Fruit fly (Drosophila melanogaster) whole organism, larva: Measurements from ENCODE around the gene RpL36A.
A peak's percentile ranks its signal among the peaks of the same experiment; 100 is the strongest.

Experiments used
- noc ChIP-seq: fragments of 200-800 bp; sonication (Bioruptor generic); optimal IDR thresholded peaks from 3 replicates; lab custom pipeline; 2019; ENCODE audit warnings: missing biosample characterization, mild to moderate bottlenecking, missing genetic modification characterization, moderate library complexity

The RpL36A gene

dm6 chr2L:8009283-8010211 is 33.2 kb downstream of the RpL36A start, which contains the start of gene CG12560:
CG12560 (minus strand) TSS chr2L:8009477.
- TF ChIP-seq noc (tag; lab: Kevin White, UChicago) = no peak

dm6 chr2L:8007160-8007876 is 35.4 kb downstream of the RpL36A start, which contains the start of gene Spn28Dc:
Spn28Dc (minus strand) TSS chr2L:8007210.
- TF ChIP-seq noc (tag; lab: Kevin White, UChicago) = no peak

dm6 chr2L:8006038-8006437 is 36.7 kb downstream of the RpL36A start:
- TF ChIP-seq noc (tag; lab: Kevin White, UChicago) = no peak

DNA sequence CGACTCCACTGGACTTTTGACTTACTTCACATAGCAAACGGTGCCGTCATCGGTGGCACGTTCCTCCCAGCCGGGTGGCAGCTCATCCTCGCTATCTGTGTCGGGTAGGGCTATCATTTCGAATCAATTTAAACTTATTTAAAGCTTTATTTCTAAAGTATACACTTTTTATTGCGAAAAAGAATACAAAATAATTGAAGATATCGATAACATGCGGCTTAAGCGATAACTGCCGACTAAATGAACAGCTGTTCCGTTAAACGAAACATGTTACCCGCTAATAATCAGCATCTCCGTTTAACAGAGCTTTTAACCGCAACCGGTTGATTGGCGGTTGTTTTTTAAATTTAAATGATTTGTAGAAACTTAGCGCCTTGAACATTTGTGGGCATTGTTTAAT is 38.6 kb downstream of the RpL36A start, which contains the start of gene Wwox:
Gene Wwox, minus strand, starts transcription at position 215 of the 400 bp plus-strand sequence.
- no peak for TF ChIP-seq noc (tag; lab: Kevin White, UChicago)

DNA sequence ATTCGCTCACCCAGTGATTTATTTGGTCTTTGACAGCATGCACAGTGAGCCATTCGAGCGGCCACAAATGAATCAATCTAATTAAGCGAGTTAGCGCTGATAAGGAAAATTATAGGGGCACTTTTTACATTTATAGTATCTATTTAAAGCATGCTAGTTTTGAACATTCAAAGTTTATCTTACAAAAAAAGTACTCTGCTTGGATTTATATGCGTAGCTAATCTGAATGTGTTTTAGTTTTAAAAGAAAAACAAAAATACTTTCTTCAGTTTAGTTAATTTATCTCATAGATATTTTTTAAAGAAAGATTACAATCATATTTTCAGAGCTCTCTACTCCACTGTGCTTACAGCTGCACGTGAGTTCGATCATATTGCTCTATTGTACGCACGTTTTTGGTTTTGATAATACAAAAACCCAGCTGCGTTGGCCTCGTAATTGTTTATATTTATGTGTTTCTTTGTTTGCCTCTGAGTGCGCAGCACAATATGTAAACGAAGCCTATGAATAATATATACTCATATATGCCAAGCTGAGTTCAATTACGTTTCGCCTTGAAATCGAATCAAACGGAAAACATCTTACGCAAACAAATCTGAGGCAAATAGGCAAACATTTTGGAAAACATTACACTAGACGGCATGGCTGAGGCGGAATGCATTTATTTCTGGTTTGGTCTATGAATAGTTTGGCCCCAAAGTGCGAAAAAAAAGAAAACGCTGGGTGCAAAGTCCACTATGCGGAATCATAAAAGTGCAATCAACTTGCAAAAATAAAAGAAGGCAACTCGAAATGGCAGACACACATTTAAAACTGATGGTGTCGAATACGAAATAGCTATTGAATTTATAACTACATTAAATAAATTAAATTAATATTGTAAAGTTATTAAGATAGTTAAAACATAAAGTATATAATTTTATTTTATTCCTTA is 40.7 kb downstream of the RpL36A start:
- TF ChIP-seq noc (tag; lab: Kevin White, UChicago) = peak; percentile 75

- TF ChIP-seq noc (tag; lab: Kevin White, UChicago) = peak; percentile 80
These were observed 42.1 kb downstream of the RpL36A start for dm6 chr2L:8000578-8001040.

DNA sequence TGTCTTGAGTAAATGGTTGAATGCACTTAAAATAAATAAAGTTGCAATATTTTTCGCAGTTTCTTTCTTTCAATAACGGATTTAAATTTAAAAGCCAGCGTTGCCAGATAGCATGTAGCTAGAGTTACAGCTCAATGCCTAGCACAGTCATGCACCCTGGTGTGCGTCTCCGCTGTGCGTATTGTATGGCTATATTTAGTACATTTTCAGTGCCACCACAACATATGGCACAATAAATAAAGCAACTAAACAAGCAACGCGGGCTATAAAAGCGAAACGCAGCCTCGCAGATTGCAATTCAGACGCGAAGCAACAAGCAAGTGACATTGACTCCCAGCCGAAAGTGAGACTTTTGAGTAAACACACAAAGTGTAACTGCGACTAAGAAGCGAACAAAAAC is 44.1 kb downstream of the RpL36A start, which contains the start of gene Sirup:
Gene Sirup, plus strand, starts transcription at position 215 of the 400 bp plus-strand sequence.
- no peak for TF ChIP-seq noc (tag; lab: Kevin White, UChicago)

- no peak for TF ChIP-seq noc (tag; lab: Kevin White, UChicago)
These were observed 44.6 kb downstream of the RpL36A start, which contains the start of gene CG7227 for dm6 chr2L:7998080-7998457. CG7227 (minus strand) TSS chr2L:7998151.

dm6 chr2L:7997290-7998079 is 45.2 kb downstream of the RpL36A start:
- no peak for TF ChIP-seq noc (tag; lab: Kevin White, UChicago)

- TF ChIP-seq noc (tag; lab: Kevin White, UChicago) = peak; percentile 63
These were observed 48.5 kb downstream of the RpL36A start, which contains the start of gene pes for dm6 chr2L:7993984-7994854. pes (minus strand) TSS chr2L:7994184.

DNA sequence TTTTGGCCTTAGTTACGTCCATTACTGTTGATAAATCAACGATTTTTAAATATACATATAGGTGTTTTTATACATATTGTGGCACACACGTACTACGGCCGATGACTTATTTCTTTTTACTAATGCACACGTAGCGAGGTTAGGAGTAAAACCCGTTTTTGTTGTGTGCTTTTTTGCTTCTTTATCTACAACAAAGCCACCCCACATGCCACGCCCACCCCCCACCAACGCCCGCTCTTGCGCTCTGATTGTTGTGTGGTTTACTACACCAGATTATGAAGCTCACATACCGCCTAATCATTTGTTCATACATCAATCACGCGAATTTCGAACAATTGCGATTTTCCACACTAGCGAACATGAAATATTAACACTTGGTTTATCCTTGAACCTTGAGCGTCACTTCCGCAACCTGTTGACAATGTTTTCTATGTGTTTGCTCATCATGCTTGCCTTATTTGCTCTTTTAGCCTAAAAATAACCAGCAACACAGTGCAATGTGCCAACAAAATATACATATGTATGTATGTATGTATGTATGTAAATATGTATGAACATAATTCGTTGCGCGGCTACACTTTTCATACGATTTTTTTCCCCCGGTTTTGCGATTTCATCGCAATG is 49.5 kb downstream of the RpL36A start:
- no peak for TF ChIP-seq noc (tag; lab: Kevin White, UChicago)

DNA sequence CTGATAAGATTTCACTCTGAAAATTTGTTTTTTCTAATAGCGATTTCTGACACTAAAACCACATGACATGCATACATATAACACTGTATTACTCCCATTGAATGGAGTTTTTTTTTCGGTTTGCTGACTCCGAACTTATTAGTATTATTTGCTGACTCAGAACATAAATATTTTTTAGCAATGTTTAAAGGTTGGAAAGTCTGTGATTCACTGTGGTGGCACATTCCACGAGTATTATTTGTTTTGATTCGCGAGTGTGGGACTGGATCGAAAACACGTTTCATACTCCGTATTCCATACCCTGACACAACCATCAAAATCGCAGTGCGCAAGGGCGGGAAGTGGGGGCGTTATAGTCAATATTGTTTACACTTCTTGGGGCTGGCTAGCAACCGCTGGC is 50.1 kb downstream of the RpL36A start:
- no peak for TF ChIP-seq noc (tag; lab: Kevin White, UChicago)

DNA sequence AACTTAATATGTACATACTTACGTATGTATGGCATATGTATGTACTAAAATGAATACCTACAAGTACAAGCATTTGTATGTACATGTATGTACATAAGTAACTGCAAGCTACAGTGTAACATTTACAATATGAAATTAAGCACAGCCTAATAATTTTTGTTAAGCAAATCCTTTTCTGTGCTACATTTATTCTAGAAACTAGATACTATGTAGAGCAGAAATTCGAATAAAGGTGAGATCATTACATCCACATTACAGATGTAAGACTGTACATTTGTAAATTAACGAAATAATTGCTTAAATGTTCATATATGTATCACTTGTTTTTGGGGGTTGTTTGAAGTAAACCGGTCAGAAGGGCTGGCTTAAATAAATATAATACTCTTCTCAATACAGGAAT is 50.8 kb downstream of the RpL36A start:
- no peak for TF ChIP-seq noc (tag; lab: Kevin White, UChicago)
